Worm (Caenorhabditis elegans) whole organism, L4 larva: ENCODE results near the gene nimk-1.

ENCODE experiments used
- aly-2 ChIP-seq: sonication (generic microtip); optimal IDR thresholded peaks from 2 replicates; lab custom pipeline; 2018; ENCODE audit warnings: missing biosample characterization, missing genetic modification characterization
- ceh-82 ChIP-seq: sonication (generic microtip); optimal IDR thresholded peaks from 2 replicates; lab custom pipeline; 2017; ENCODE audit warnings: missing biosample characterization, missing genetic modification characterization
- egl-27 ChIP-seq: sonication (generic microtip); optimal IDR thresholded peaks from 3 replicates; lab custom pipeline; 2017; ENCODE audit warnings: missing biosample characterization, missing genetic modification reagents, missing genetic modification characterization
- fkh-10 ChIP-seq: fragments of 150-350 bp; optimal IDR thresholded peaks from 2 replicates; lab custom pipeline; 2014; ENCODE audit warnings: missing biosample characterization, missing genetic modification reagents, missing genetic modification characterization
- hlh-11 ChIP-seq: fragments of 200-800 bp; sonication (Bioruptor generic); optimal IDR thresholded peaks from 2 replicates; lab custom pipeline; 2018; ENCODE audit warnings: mild to moderate bottlenecking, missing genetic modification characterization, missing compliant biosample characterization
- lin-38 ChIP-seq: fragments of 200-800 bp; sonication (Bioruptor generic); IDR thresholded peaks from 2 replicates; pipeline ENCODE4 v1.3.6; 2022; ENCODE audit warnings: missing genetic modification reagents, missing genetic modification characterization, missing compliant biosample characterization
- mdt-29 ChIP-seq: fragments of 200-800 bp; sonication (Bioruptor generic); IDR thresholded peaks from 2 replicates; pipeline ENCODE4 v1.3.6; 2022; ENCODE audit warnings: missing genetic modification reagents, missing genetic modification characterization, missing compliant biosample characterization
- mep-1 ChIP-seq: fragments of 150-350 bp; sonication (generic microtip); optimal IDR thresholded peaks from 3 replicates; lab custom pipeline; 2014; ENCODE audit warnings: missing biosample characterization, missing genetic modification characterization
- pha-4 ChIP-seq, 2 experiments: fragments of 150-350 bp in 1 of 2; fragments of 200-800 bp in 1 of 2; sonication (Bioruptor generic) in 1 of 2; IDR thresholded peaks in 1 of 2; optimal IDR thresholded peaks in 1 of 2; 2 replicates each; pipeline versions ENCODE4 v1.3.6 to Lab custom; 2014 to 2022; ENCODE audit warnings: missing genetic modification characterization in 2 of 2, missing genetic modification reagents in 2 of 2, missing biosample characterization in 1 of 2, missing compliant biosample characterization in 1 of 2
- php-3 ChIP-seq: fragments of 200-800 bp; sonication (Bioruptor generic); IDR thresholded peaks from 2 replicates; pipeline ENCODE4 v1.3.6; 2022; ENCODE audit warnings: missing genetic modification reagents, missing genetic modification characterization, missing compliant biosample characterization
- unc-62 ChIP-seq, 3 experiments: fragments of 150-350 bp in 1 of 3; sonication (generic microtip); optimal IDR thresholded peaks in 2 of 3; peaks in 1 of 3; 1 replicate in 1 of 3; 2 replicates in 2 of 3; lab custom pipeline; 2014 to 2017; ENCODE audit warnings: missing biosample characterization in 3 of 3, missing genetic modification characterization in 3 of 3, missing genetic modification reagents in 3 of 3, missing genotype in 1 of 3
- vab-7 ChIP-seq: fragments of 200-800 bp; sonication (Bioruptor generic); IDR thresholded peaks from 2 replicates; pipeline ENCODE4 v1.3.6; 2022; ENCODE audit warnings: missing genetic modification reagents, missing genetic modification characterization, missing compliant biosample characterization
- zag-1 ChIP-seq: fragments of 150-350 bp; optimal IDR thresholded peaks from 2 replicates; lab custom pipeline; 2014; ENCODE audit warnings: missing biosample characterization, missing genetic modification characterization

- no peak for TF ChIP-seq lin-38 (GFP tag; lab: Robert Waterston, UW)
- TF ChIP-seq pha-4 (GFP tag; IDR thresholded peaks at IDR 0.05; lab: Robert Waterston, UW), result no peak
- no peak for TF ChIP-seq pha-4 (tag; optimal IDR thresholded peaks at IDR 0.05; lab: Kevin White, UChicago)
- no peak for TF ChIP-seq php-3
- TF ChIP-seq fkh-10 (GFP tag; lab: Kevin White, UChicago), result no peak
- no peak for TF ChIP-seq mep-1 (tag; lab: Kevin White, UChicago)
- no peak for TF ChIP-seq aly-2 (tag; lab: Kevin White, UChicago)
- no peak for TF ChIP-seq zag-1
- TF ChIP-seq mdt-29 (GFP tag; lab: Robert Waterston, UW), result no peak
- no peak for TF ChIP-seq vab-7 (GFP tag; lab: Robert Waterston, UW)
- TF ChIP-seq hlh-11 (tag; lab: Kevin White, UChicago), result no peak
- TF ChIP-seq egl-27 (tag; lab: Kevin White, UChicago), result no peak
- no peak for TF ChIP-seq ceh-82 (tag; lab: Kevin White, UChicago)
- TF ChIP-seq unc-62 (GFP tag; optimal IDR thresholded peaks at IDR 0.05 in 1 of 2; lab: Kevin White, UChicago), result no peak
- no peak for TF ChIP-seq unc-62 (tag; optimal IDR thresholded peaks at IDR 0.05; lab: Kevin White, UChicago)
These were observed 15.4 kb downstream of the nimk-1 start for ce11 chrII:12550940-12551339.
